Worm (Caenorhabditis elegans): ENCODE measurements around the gene pcdr-1.

ce11 chrX:15663740-15664139 lies 2.8 kb upstream of the pcdr-1 start:
- no peak for TF ChIP-seq nhr-25 (tag; optimal IDR thresholded peaks at IDR 0.05; ENCODE audit: borderline replicate concordance, insufficient read depth)
- TF ChIP-seq ama-1 (optimal IDR thresholded peaks at IDR 0.05): no peak
- TF ChIP-seq R02D3.7 (tag; optimal IDR thresholded peaks at IDR 0.05): no peak
- no peak for TF ChIP-seq snpc-4 (tag; optimal IDR thresholded peaks at IDR 0.05)
- no peak for TF ChIP-seq gei-8 (GFP tag; optimal IDR thresholded peaks at IDR 0.05)
- TF ChIP-seq unc-130 (GFP tag; optimal IDR thresholded peaks at IDR 0.05): no peak
- no peak for TF ChIP-seq ceh-32 (tag; optimal IDR thresholded peaks at IDR 0.05; ENCODE audit: poor library complexity)
- TF ChIP-seq skn-1 (tag; optimal IDR thresholded peaks at IDR 0.05): no peak
- no peak for TF ChIP-seq aly-2 (tag; optimal IDR thresholded peaks at IDR 0.05)
- no peak for TF ChIP-seq lin-13 (GFP tag; optimal IDR thresholded peaks at IDR 0.05)
- no peak for TF ChIP-seq ceh-82 (tag; optimal IDR thresholded peaks at IDR 0.05)
